Worm (Caenorhabditis elegans): ENCODE measurements around the gene Y73C8C.10.

DNA sequence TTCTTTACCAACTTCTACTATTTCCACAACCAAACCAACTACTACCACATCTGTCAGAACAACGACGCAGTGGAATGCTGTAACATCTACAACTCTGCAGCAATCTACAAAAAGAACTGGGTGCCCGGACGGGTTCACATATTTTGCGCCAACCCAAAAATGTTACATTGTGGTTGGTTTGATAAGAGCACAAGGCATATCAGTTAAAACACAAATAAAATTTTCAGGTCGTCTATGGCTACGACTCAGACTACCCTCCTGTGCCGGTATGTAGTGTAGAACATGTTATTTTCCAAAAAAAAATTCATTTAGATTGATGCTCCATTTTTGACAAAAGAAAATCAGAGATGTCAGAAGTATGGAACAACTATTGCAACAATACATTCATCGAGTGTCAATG lies 8.4 kb downstream of the Y73C8C.10 start:
- TF ChIP-seq nhr-11 (tag; optimal IDR thresholded peaks at IDR 0.05) (no peak), mec-3 (tag; optimal IDR thresholded peaks at IDR 0.05; ENCODE audit: borderline replicate concordance) (no peak), tbx-2 (tag; optimal IDR thresholded peaks at IDR 0.05) (no peak), pqm-1 (tag; optimal IDR thresholded peaks at IDR 0.05) (no peak), syd-9 (tag; optimal IDR thresholded peaks at IDR 0.05) (no peak), fkh-10 (GFP tag; optimal IDR thresholded peaks at IDR 0.05) (no peak), hlh-6 (tag; optimal IDR thresholded peaks at IDR 0.05) (no peak), unc-86 (tag; optimal IDR thresholded peaks at IDR 0.05) (no peak)
